Fruit fly (Drosophila melanogaster) whole organism, embryonic: ENCODE results near the gene CG31710.
A peak's percentile ranks its signal among the peaks of the same experiment; 100 is the strongest.

Experiments used
- Ada2b ChIP-seq: fragments of 200-800 bp; sonication (Bioruptor generic); IDR thresholded peaks from 2 replicates; pipeline ENCODE4 v1.3.6; 2022; ENCODE audit warnings: missing biosample characterization, missing genetic modification characterization
- Aef1 ChIP-seq: fragments of 200-800 bp; sonication (Bioruptor generic); IDR thresholded peaks from 3 replicates; pipeline ENCODE4 v1.3.6; 2022; ENCODE audit warnings: missing biosample characterization, missing genetic modification characterization
- BEAF-32 ChIP-seq: fragments of 200-800 bp; sonication (Bioruptor generic); optimal IDR thresholded peaks from 3 replicates; lab custom pipeline; 2017; ENCODE audit warnings: missing biosample characterization, missing genetic modification characterization, mild to moderate bottlenecking, moderate library complexity, missing genetic modification reagents
- CG10654 ChIP-seq: fragments of 200-800 bp; sonication (Bioruptor generic); optimal IDR thresholded peaks from 2 replicates; lab custom pipeline; 2016; ENCODE audit warnings: missing biosample characterization, missing genetic modification characterization
- CG11456 ChIP-seq: fragments of 200-800 bp; sonication (Bioruptor generic); IDR thresholded peaks from 3 replicates; pipeline ENCODE4 v1.3.6; 2022; ENCODE audit warnings: missing biosample characterization, missing genetic modification characterization
- CG12769 ChIP-seq: fragments of 200-800 bp; sonication (Bioruptor generic); optimal IDR thresholded peaks from 2 replicates; lab custom pipeline; 2019; ENCODE audit warnings: missing biosample characterization, mild to moderate bottlenecking, missing genetic modification characterization, moderate library complexity
- CG13123 ChIP-seq: fragments of 200-800 bp; sonication (Bioruptor generic); optimal IDR thresholded peaks from 2 replicates; lab custom pipeline; 2016; ENCODE audit warnings: missing biosample characterization, missing genetic modification characterization
- CG13287 ChIP-seq: fragments of 200-800 bp; sonication (Bioruptor generic); IDR thresholded peaks from 2 replicates; pipeline ENCODE4 v1.3.6; 2022; ENCODE audit warnings: missing biosample characterization, missing genetic modification characterization; ENCODE audit not compliant: partially characterized antibody
- CG15269 ChIP-seq: fragments of 200-800 bp; sonication (Bioruptor generic); optimal IDR thresholded peaks from 2 replicates; lab custom pipeline; 2018; ENCODE audit warnings: missing biosample characterization, mild to moderate bottlenecking, missing genetic modification characterization, moderate library complexity
- CG1647 ChIP-seq: fragments of 200-800 bp; sonication (Bioruptor generic); optimal IDR thresholded peaks from 3 replicates; lab custom pipeline; 2016; ENCODE audit warnings: missing biosample characterization, missing genetic modification characterization
- CG17359 ChIP-seq: fragments of 200-800 bp; sonication (Bioruptor generic); optimal IDR thresholded peaks from 3 replicates; lab custom pipeline; 2018; ENCODE audit warnings: missing biosample characterization, mild to moderate bottlenecking, missing genetic modification characterization, moderate library complexity
- CG17568 ChIP-seq: fragments of 200-800 bp; sonication (Bioruptor generic); optimal IDR thresholded peaks from 2 replicates; lab custom pipeline; 2018; ENCODE audit warnings: missing biosample characterization, mild to moderate bottlenecking, missing genetic modification characterization, moderate library complexity
- CG2199 ChIP-seq: fragments of 200-800 bp; sonication (Bioruptor generic); IDR thresholded peaks from 3 replicates; pipeline ENCODE4 v1.3.6; 2022; ENCODE audit warnings: missing biosample characterization, missing genetic modification characterization
- CG32532 ChIP-seq: fragments of 200-800 bp; sonication (Bioruptor generic); IDR thresholded peaks from 2 replicates; pipeline ENCODE4 v1.3.6; 2022; ENCODE audit warnings: missing biosample characterization, missing genetic modification characterization
- CG3847 ChIP-seq: fragments of 200-800 bp; sonication (Bioruptor generic); IDR thresholded peaks from 2 replicates; pipeline ENCODE4 v1.3.6; 2022; ENCODE audit warnings: missing biosample characterization, missing genetic modification characterization
- CG6272 ChIP-seq: fragments of 200-800 bp; sonication (Bioruptor generic); IDR thresholded peaks from 2 replicates; pipeline ENCODE4 v1.3.6; 2022; ENCODE audit warnings: missing biosample characterization, missing genetic modification characterization
- CG8388 ChIP-seq: fragments of 200-800 bp; sonication (Bioruptor generic); optimal IDR thresholded peaks from 2 replicates; lab custom pipeline; 2019; ENCODE audit warnings: missing biosample characterization, mild to moderate bottlenecking, missing genetic modification characterization, moderate library complexity
- CG9727 ChIP-seq: fragments of 200-800 bp; sonication (Bioruptor generic); optimal IDR thresholded peaks from 3 replicates; lab custom pipeline; 2017; ENCODE audit warnings: missing biosample characterization, mild to moderate bottlenecking, missing genetic modification characterization
- Dad ChIP-seq: fragments of 200-800 bp; sonication (Bioruptor generic); optimal IDR thresholded peaks from 3 replicates; lab custom pipeline; 2016; ENCODE audit warnings: missing biosample characterization, missing genetic modification characterization
- Dbx ChIP-seq: fragments of 200-800 bp; sonication (Bioruptor generic); IDR thresholded peaks from 3 replicates; pipeline ENCODE4 v1.3.6; 2022; ENCODE audit warnings: missing biosample characterization, missing genetic modification characterization
- Dek ChIP-seq: fragments of 200-800 bp; sonication (Bioruptor generic); optimal IDR thresholded peaks from 3 replicates; lab custom pipeline; 2019; ENCODE audit warnings: missing biosample characterization, mild to moderate bottlenecking, missing genetic modification characterization, moderate library complexity
- Doc2 ChIP-seq: fragments of 200-800 bp; sonication (Bioruptor generic); IDR thresholded peaks from 2 replicates; pipeline ENCODE4 v1.3.6; 2022; ENCODE audit warnings: missing biosample characterization, missing genetic modification characterization
- Drgx ChIP-seq: fragments of 200-800 bp; sonication (Bioruptor generic); IDR thresholded peaks from 2 replicates; pipeline ENCODE4 v1.3.6; 2022; ENCODE audit warnings: missing biosample characterization, missing genetic modification characterization
- Lim3 ChIP-seq: fragments of 200-800 bp; sonication (Bioruptor generic); IDR thresholded peaks from 2 replicates; pipeline ENCODE4 v1.3.6; 2022; ENCODE audit warnings: missing biosample characterization, missing genetic modification characterization
- Lpt ChIP-seq: fragments of >200 bp; optimal IDR thresholded peaks from 2 replicates; lab custom pipeline; 2018; ENCODE audit warnings: missing biosample characterization, missing genetic modification characterization
- Med ChIP-seq: fragments of 200-800 bp; sonication (Bioruptor generic); peaks from one replicate; lab custom pipeline; 2016; ENCODE audit warnings: missing biosample characterization, missing genetic modification characterization, mild to moderate bottlenecking, inconsistent platforms, moderate library complexity
- Neu2 ChIP-seq: fragments of 200-800 bp; sonication (Bioruptor generic); optimal IDR thresholded peaks from 3 replicates; lab custom pipeline; 2016; ENCODE audit warnings: missing biosample characterization, missing genetic modification characterization, borderline replicate concordance
- Pdp1 ChIP-seq, 2 experiments: fragments of 200-800 bp; sonication (Bioruptor generic); optimal IDR thresholded peaks; 3 replicates each; lab custom pipeline; 2016; ENCODE audit warnings: missing biosample characterization in 2 of 2, missing genetic modification characterization in 2 of 2, mild to moderate bottlenecking in 1 of 2, moderate library complexity in 1 of 2
- Sin3A ChIP-seq: fragments of >200 bp; optimal IDR thresholded peaks from 2 replicates; lab custom pipeline; 2018
- Sry-β ChIP-seq: fragments of 200-800 bp; sonication (Bioruptor generic); optimal IDR thresholded peaks from 2 replicates; lab custom pipeline; 2018; ENCODE audit warnings: missing biosample characterization, mild to moderate bottlenecking, missing genetic modification characterization, moderate library complexity
- chinmo ChIP-seq: fragments of 200-800 bp; sonication (Bioruptor generic); IDR thresholded peaks from 4 replicates; pipeline ENCODE4 v1.3.6; 2022; ENCODE audit warnings: missing biosample characterization, missing genetic modification characterization; ENCODE audit not compliant: partially characterized antibody
- chn ChIP-seq: fragments of 200-800 bp; sonication (Bioruptor generic); optimal IDR thresholded peaks from 2 replicates; lab custom pipeline; 2016; ENCODE audit warnings: missing biosample characterization, missing genetic modification characterization
- crc ChIP-seq: fragments of 200-800 bp; sonication (Bioruptor generic); optimal IDR thresholded peaks from 2 replicates; lab custom pipeline; 2016; ENCODE audit warnings: missing biosample characterization, missing genetic modification characterization
- da ChIP-seq: fragments of 200-800 bp; sonication (Bioruptor generic); optimal IDR thresholded peaks from 2 replicates; lab custom pipeline; 2016; ENCODE audit warnings: missing biosample characterization, missing genetic modification characterization
- danr ChIP-seq: fragments of 200-800 bp; sonication (Bioruptor generic); IDR thresholded peaks from 2 replicates; pipeline ENCODE4 v1.3.6; 2022; ENCODE audit warnings: missing biosample characterization, missing genetic modification characterization
- ems ChIP-seq: fragments of 200-800 bp; sonication (Bioruptor generic); optimal IDR thresholded peaks from 3 replicates; lab custom pipeline; 2016; ENCODE audit warnings: missing biosample characterization, missing genetic modification characterization
- en ChIP-seq: fragments of 200-800 bp; sonication (Bioruptor generic); optimal IDR thresholded peaks from 2 replicates; lab custom pipeline; 2016; ENCODE audit warnings: missing biosample characterization, missing genetic modification characterization
- ftz-f1 ChIP-seq: fragments of 200-800 bp; sonication (Bioruptor generic); optimal IDR thresholded peaks from 2 replicates; lab custom pipeline; 2016; ENCODE audit warnings: missing biosample characterization, missing genetic modification characterization
- grn ChIP-seq: fragments of 200-800 bp; sonication (Bioruptor generic); optimal IDR thresholded peaks from 3 replicates; lab custom pipeline; 2017; ENCODE audit warnings: missing biosample characterization, missing genetic modification characterization
- gsb ChIP-seq: fragments of 200-800 bp; sonication (Bioruptor generic); IDR thresholded peaks from 2 replicates; pipeline ENCODE4 v1.3.6; 2022; ENCODE audit warnings: missing biosample characterization, missing genetic modification characterization
- lbe ChIP-seq: fragments of 200-800 bp; sonication (Bioruptor generic); optimal IDR thresholded peaks from 2 replicates; lab custom pipeline; 2016; ENCODE audit warnings: missing biosample characterization, mild to moderate bottlenecking, missing genetic modification characterization
- lilli ChIP-seq: fragments of 200-800 bp; sonication (Bioruptor generic); optimal IDR thresholded peaks from 3 replicates; lab custom pipeline; 2016; ENCODE audit warnings: missing biosample characterization, missing genetic modification characterization
- lov ChIP-seq, 2 experiments: fragments of 200-800 bp in 1 of 2; fragments of >200 bp in 1 of 2; sonication (Bioruptor generic) in 1 of 2; IDR thresholded peaks in 1 of 2; optimal IDR thresholded peaks in 1 of 2; 2 replicates in 1 of 2; 3 replicates in 1 of 2; pipeline versions ENCODE4 v1.3.6 to Lab custom; 2017 to 2022; ENCODE audit warnings: missing biosample characterization in 1 of 2, missing genetic modification characterization in 1 of 2
- pan ChIP-seq, 4 experiments: fragments of >200 bp in 3 of 4; fragments of 200-800 bp in 1 of 4; sonication (Bioruptor generic) in 1 of 4; optimal IDR thresholded peaks in 3 of 4; IDR thresholded peaks in 1 of 4; 2 replicates each; pipeline versions ENCODE4 v1.3.6 to Lab custom; 2017 to 2022; ENCODE audit warnings: missing biosample characterization in 2 of 4, missing genetic modification characterization in 2 of 4, mixed read lengths in 1 of 4
- repo ChIP-seq: fragments of 200-800 bp; sonication (Bioruptor generic); optimal IDR thresholded peaks from 2 replicates; lab custom pipeline; 2016; ENCODE audit warnings: missing biosample characterization, missing genetic modification characterization
- run ChIP-seq: fragments of 200-800 bp; sonication (Bioruptor generic); optimal IDR thresholded peaks from 3 replicates; lab custom pipeline; 2018; ENCODE audit warnings: missing biosample characterization, mild to moderate bottlenecking, missing genetic modification characterization
- sens ChIP-seq: fragments of 200-800 bp; sonication (Bioruptor generic); peaks from one replicate; lab custom pipeline; 2016; ENCODE audit warnings: missing biosample characterization, missing genetic modification characterization
- trh ChIP-seq: fragments of 200-800 bp; sonication (Bioruptor generic); optimal IDR thresholded peaks from 2 replicates; lab custom pipeline; 2016; ENCODE audit warnings: missing biosample characterization, missing genetic modification characterization

CG31710 gene

DNA sequence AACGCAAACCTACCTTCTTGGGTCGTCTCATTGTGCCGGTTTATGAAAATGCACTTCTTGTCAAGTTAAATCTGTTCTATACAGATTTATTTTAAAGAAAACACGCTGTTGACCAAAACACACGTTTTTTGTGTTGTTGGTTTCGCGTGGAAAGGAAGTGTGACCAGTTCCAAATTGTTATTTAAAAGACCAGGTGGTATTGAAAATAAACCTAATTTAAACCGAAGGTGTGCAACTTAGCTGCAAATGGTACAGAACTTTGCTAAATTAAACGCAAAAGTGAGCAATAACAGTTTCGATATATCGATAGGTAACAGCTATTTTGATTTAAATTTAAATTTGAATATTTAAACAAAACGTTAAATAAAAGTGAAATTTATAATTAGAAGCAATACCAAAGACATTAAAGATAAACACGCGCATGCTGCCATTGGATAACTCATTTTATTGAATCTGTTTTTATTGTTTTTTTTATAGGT, 5.4 kb upstream of the CG31710 start, which contains the start of gene CG4364 (continued):
- TF ChIP-seq run (no peak), pan (optimal IDR thresholded peaks at IDR 0.05; lab: Kevin White, UChicago) (no peak), pan (GFP tag; optimal IDR thresholded peaks at IDR 0.05 in 1 of 2, IDR thresholded peaks at IDR 0.05 in 1 of 2) (no peak), CG8388 (no peak), Dad (GFP tag; lab: Kevin White, UChicago) (no peak), CG12769 (tag; lab: Kevin White, UChicago) (no peak), chn (GFP tag; lab: Kevin White, UChicago) (no peak), Sry-β (no peak), Aef1 (peak; percentile 67; the same call in 2 of the 3 replicates), Doc2 (GFP tag; lab: Robert Waterston, UW) (no peak), lilli (no peak), lov (optimal IDR thresholded peaks at IDR 0.05; lab: Kevin White, UChicago) (no peak), lov (GFP tag; IDR thresholded peaks at IDR 0.05; lab: Robert Waterston, UW) (no peak), trh (GFP tag; lab: Kevin White, UChicago) (no peak)

dm6 chr2L:9707514-9708094, 1.9 kb upstream of the CG31710 start:
- TF ChIP-seq CG17568 (GFP tag; lab: Kevin White, UChicago): peak; percentile 9
- peak in 1 of 2 experiments; percentile 96 for TF ChIP-seq Pdp1 (GFP tag; optimal IDR thresholded peaks at IDR 0.05; lab: Kevin White, UChicago)
- no peak for TF ChIP-seq da (GFP tag; lab: Kevin White, UChicago)
- no peak for TF ChIP-seq Ada2b
- TF ChIP-seq lbe (GFP tag; lab: Kevin White, UChicago): peak; percentile 27
- TF ChIP-seq sens (GFP tag; lab: Kevin White, UChicago): peak; percentile 52
- 0 out of 4 replicates have a peak, but pooled peaks have one; percentile 31 for TF ChIP-seq chinmo (GFP tag; lab: Robert Waterston, UW)
- no peak for TF ChIP-seq crc (GFP tag; lab: Kevin White, UChicago)
- peak; percentile 40 for TF ChIP-seq Med (GFP tag; lab: Kevin White, UChicago)

DNA sequence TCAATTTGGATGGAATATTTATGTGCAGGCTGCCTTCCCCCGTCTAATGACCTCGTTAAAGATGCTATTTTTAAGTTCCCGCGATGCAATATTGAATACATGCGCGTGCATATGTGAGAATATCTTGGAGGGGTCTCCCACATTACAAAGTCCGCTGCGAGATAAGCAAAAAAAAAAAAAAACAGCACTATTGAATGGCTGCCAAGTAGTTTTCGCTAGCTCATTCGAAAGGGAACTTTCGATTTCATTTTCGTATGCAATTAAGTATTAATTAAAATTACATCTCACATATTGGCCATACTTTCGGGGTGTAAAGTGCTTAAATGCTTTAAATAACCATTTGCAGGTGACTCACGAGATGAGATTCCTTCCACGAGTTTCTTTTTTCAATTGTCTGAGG, 1.3 kb upstream of the CG31710 start:
- TF ChIP-seq CG9727 (no peak), ftz-f1 (GFP tag; lab: Kevin White, UChicago) (peak; percentile 36), CG6272 (GFP tag; lab: Robert Waterston, UW) (no peak), ems (GFP tag; lab: Kevin White, UChicago) (no peak), CG3847 (no peak), CG1647 (GFP tag; lab: Kevin White, UChicago) (no peak), CG13123 (no peak), CG32532 (no peak), sens (GFP tag; lab: Kevin White, UChicago) (peak; percentile 48), CG15269 (tag; lab: Kevin White, UChicago) (no peak), gsb (GFP tag; lab: Robert Waterston, UW) (no peak), Sin3A (no peak), danr (GFP tag; lab: Robert Waterston, UW) (no peak), Lpt (GFP tag; lab: Kevin White, UChicago) (no peak), CG10654 (GFP tag; lab: Kevin White, UChicago) (no peak), Drgx (GFP tag; lab: Robert Waterston, UW) (peak; percentile 53; the same call in 1 of the 2 replicates), Dbx (GFP tag; lab: Robert Waterston, UW) (no peak), BEAF-32 (GFP tag; lab: Kevin White, UChicago) (no peak), CG13287 (no peak), Lim3 (no peak), en (no peak), grn (GFP tag; lab: Kevin White, UChicago) (no peak), Dek (no peak), CG17359 (tag; lab: Kevin White, UChicago) (no peak), repo (no peak), CG2199 (GFP tag; lab: Robert Waterston, UW) (0 out of 3 replicates have a peak, but pooled peaks have one; percentile 58), Neu2 (GFP tag; lab: Kevin White, UChicago) (no peak), CG11456 (GFP tag; lab: Robert Waterston, UW) (no peak)
